Fruit fly (Drosophila melanogaster) S2 (cell line): Measurements from ENCODE around the gene CG2187.

Experiments used
- CG8478 ChIP-seq: fragments of >200 bp; optimal IDR thresholded peaks from 2 replicates; lab custom pipeline; 2018
- CTCF ChIP-seq, 2 experiments: fragments of >200 bp; optimal IDR thresholded peaks; 2 replicates each; lab custom pipeline; 2018

DNA sequence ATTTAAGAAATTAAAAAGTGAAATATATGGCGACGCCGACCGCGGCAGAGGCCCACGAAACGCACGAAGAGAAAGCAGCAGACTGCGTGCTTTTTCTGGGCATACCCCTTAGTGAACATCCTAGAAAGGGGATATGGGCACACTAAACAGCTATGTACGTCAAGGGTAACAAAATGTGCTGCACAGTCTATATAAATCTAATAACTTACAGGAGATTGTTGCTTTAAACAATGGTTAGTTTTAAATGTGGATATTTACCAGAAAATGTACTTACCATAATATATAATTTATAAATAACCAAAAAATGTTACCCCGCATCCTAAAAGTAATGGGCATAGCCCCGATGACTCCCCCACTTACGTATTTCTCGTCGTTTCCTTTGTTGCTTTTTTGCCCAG lies 40.3 kb downstream of the CG2187 start:
- no peak for TF ChIP-seq CTCF (optimal IDR thresholded peaks at IDR 0.05; lab: Kevin White, UChicago)
- no peak for TF ChIP-seq CG8478 (lab: Kevin White, UChicago)
